Fruit fly (Drosophila melanogaster) whole organism, embryonic: ENCODE data around the gene CG31287.
A peak's percentile ranks its signal among the peaks of the same experiment; 100 is the strongest.

Source experiments
- Atf3 ChIP-seq: fragments of 200-800 bp; sonication (Bioruptor generic); optimal IDR thresholded peaks from 3 replicates; lab custom pipeline; 2016; ENCODE audit warnings: missing biosample characterization, missing genetic modification characterization
- B-H2 ChIP-seq: fragments of 200-800 bp; sonication (Bioruptor generic); optimal IDR thresholded peaks from 2 replicates; lab custom pipeline; 2018; ENCODE audit warnings: missing biosample characterization, mild to moderate bottlenecking, missing genetic modification characterization
- Bgb ChIP-seq: fragments of 200-800 bp; sonication (Bioruptor generic); IDR thresholded peaks from 2 replicates; pipeline ENCODE4 v1.3.6; 2022; ENCODE audit warnings: missing biosample characterization, missing genetic modification characterization; ENCODE audit not compliant: partially characterized antibody
- Blimp-1 ChIP-seq: fragments of 200-800 bp; sonication (Bioruptor generic); optimal IDR thresholded peaks from 3 replicates; lab custom pipeline; 2018; ENCODE audit warnings: missing biosample characterization, missing genetic modification characterization, mild to moderate bottlenecking, moderate library complexity, missing genetic modification reagents
- CG10209 ChIP-seq: fragments of 200-800 bp; sonication (Bioruptor generic); optimal IDR thresholded peaks from 3 replicates; lab custom pipeline; 2017; ENCODE audit warnings: missing biosample characterization, mild to moderate bottlenecking, missing genetic modification characterization, missing genetic modification reagents
- CG10267 ChIP-seq: fragments of 200-800 bp; sonication (Bioruptor generic); optimal IDR thresholded peaks from 2 replicates; lab custom pipeline; 2018; ENCODE audit warnings: missing biosample characterization, mild to moderate bottlenecking, missing genetic modification characterization, moderate library complexity
- CG10431 ChIP-seq: fragments of 200-800 bp; sonication (Bioruptor generic); optimal IDR thresholded peaks from 3 replicates; lab custom pipeline; 2018; ENCODE audit warnings: missing biosample characterization, mild to moderate bottlenecking, missing genetic modification characterization
- CG10959 ChIP-seq: fragments of 200-800 bp; sonication (Bioruptor generic); IDR thresholded peaks from 2 replicates; pipeline ENCODE4 v1.3.6; 2022; ENCODE audit warnings: missing biosample characterization, missing genetic modification characterization
- CG12219 ChIP-seq: fragments of 200-800 bp; sonication (Bioruptor generic); optimal IDR thresholded peaks from 3 replicates; lab custom pipeline; 2018; ENCODE audit warnings: missing biosample characterization, mild to moderate bottlenecking, missing genetic modification characterization
- CG15073 ChIP-seq: fragments of 200-800 bp; sonication (Bioruptor generic); optimal IDR thresholded peaks from 2 replicates; lab custom pipeline; 2016; ENCODE audit warnings: missing biosample characterization, missing genetic modification characterization
- CG17829 ChIP-seq: fragments of 200-800 bp; optimal IDR thresholded peaks from 2 replicates; lab custom pipeline; 2019; ENCODE audit warnings: missing biosample characterization, mild to moderate bottlenecking, missing genetic modification characterization, moderate library complexity
- CG18764 ChIP-seq: fragments of 200-800 bp; sonication (Bioruptor generic); optimal IDR thresholded peaks from 3 replicates; lab custom pipeline; 2016; ENCODE audit warnings: missing biosample characterization, missing genetic modification characterization
- CG2120 ChIP-seq: fragments of 200-800 bp; sonication (Bioruptor generic); optimal IDR thresholded peaks from 3 replicates; lab custom pipeline; 2016; ENCODE audit warnings: missing biosample characterization, missing genetic modification characterization
- CG2712 ChIP-seq: fragments of 200-800 bp; optimal IDR thresholded peaks from 3 replicates; lab custom pipeline; 2019; ENCODE audit warnings: missing biosample characterization, mild to moderate bottlenecking, missing genetic modification characterization, moderate library complexity
- CG30431 ChIP-seq: fragments of 200-800 bp; sonication (Bioruptor generic); optimal IDR thresholded peaks from 2 replicates; lab custom pipeline; 2017; ENCODE audit warnings: missing biosample characterization, missing genetic modification characterization
- CG32772 ChIP-seq: fragments of 200-800 bp; sonication (Bioruptor generic); IDR thresholded peaks from 2 replicates; pipeline ENCODE4 v1.3.6; 2022; ENCODE audit warnings: missing biosample characterization, missing genetic modification characterization
- CG3838 ChIP-seq: fragments of 200-800 bp; sonication (Bioruptor generic); optimal IDR thresholded peaks from 3 replicates; lab custom pipeline; 2016; ENCODE audit warnings: missing biosample characterization, missing genetic modification characterization
- CG4707 ChIP-seq: fragments of 200-800 bp; sonication (Bioruptor generic); optimal IDR thresholded peaks from 2 replicates; lab custom pipeline; 2018; ENCODE audit warnings: missing biosample characterization, mild to moderate bottlenecking, missing genetic modification characterization, moderate library complexity
- CG4820 ChIP-seq: fragments of 200-800 bp; sonication (Bioruptor generic); optimal IDR thresholded peaks from 3 replicates; lab custom pipeline; 2016; ENCODE audit warnings: missing biosample characterization, missing genetic modification characterization
- CG8089 ChIP-seq: fragments of 200-800 bp; sonication (Bioruptor generic); optimal IDR thresholded peaks from 3 replicates; lab custom pipeline; 2016; ENCODE audit warnings: missing biosample characterization, missing genetic modification characterization
- CG9797 ChIP-seq: fragments of 200-800 bp; sonication (Bioruptor generic); optimal IDR thresholded peaks from 3 replicates; lab custom pipeline; 2018; ENCODE audit warnings: missing biosample characterization, mild to moderate bottlenecking, missing genetic modification characterization
- Camta ChIP-seq: fragments of 200-800 bp; sonication (Bioruptor generic); optimal IDR thresholded peaks from 2 replicates; lab custom pipeline; 2016; ENCODE audit warnings: missing biosample characterization, missing genetic modification characterization
- Eip74EF ChIP-seq, 2 experiments: fragments of 200-800 bp in 1 of 2; fragments of >200 bp in 1 of 2; sonication (Bioruptor generic) in 1 of 2; optimal IDR thresholded peaks; 2 replicates each; lab custom pipeline; 2017 to 2019; ENCODE audit warnings: missing biosample characterization in 2 of 2, missing genetic modification characterization in 2 of 2, mild to moderate bottlenecking in 1 of 2, moderate library complexity in 1 of 2
- Gsc ChIP-seq: fragments of 200-800 bp; sonication (Bioruptor generic); IDR thresholded peaks from 2 replicates; pipeline ENCODE4 v1.3.6; 2022; ENCODE audit warnings: missing biosample characterization, missing genetic modification characterization
- Lim3 ChIP-seq: fragments of 200-800 bp; sonication (Bioruptor generic); IDR thresholded peaks from 2 replicates; pipeline ENCODE4 v1.3.6; 2022; ENCODE audit warnings: missing biosample characterization, missing genetic modification characterization
- NfI ChIP-seq: fragments of 200-800 bp; sonication (Bioruptor generic); optimal IDR thresholded peaks from 3 replicates; lab custom pipeline; 2018; ENCODE audit warnings: missing biosample characterization, mild to moderate bottlenecking, missing genetic modification characterization, moderate library complexity
- ac ChIP-seq: fragments of 200-800 bp; sonication (Bioruptor generic); optimal IDR thresholded peaks from 3 replicates; lab custom pipeline; 2017; ENCODE audit warnings: missing biosample characterization, mild to moderate bottlenecking, missing genetic modification characterization
- bowl ChIP-seq: fragments of 200-800 bp; sonication (Bioruptor generic); IDR thresholded peaks from 2 replicates; pipeline ENCODE4 v1.3.6; 2022; ENCODE audit warnings: missing biosample characterization, missing genetic modification characterization
- chinmo ChIP-seq: fragments of 200-800 bp; sonication (Bioruptor generic); IDR thresholded peaks from 4 replicates; pipeline ENCODE4 v1.3.6; 2022; ENCODE audit warnings: missing biosample characterization, missing genetic modification characterization; ENCODE audit not compliant: partially characterized antibody
- corto ChIP-seq: fragments of 200-800 bp; sonication (Bioruptor generic); optimal IDR thresholded peaks from 2 replicates; lab custom pipeline; 2016; ENCODE audit warnings: missing biosample characterization, mild to moderate bottlenecking, missing genetic modification characterization, moderate library complexity
- danr ChIP-seq: fragments of 200-800 bp; sonication (Bioruptor generic); IDR thresholded peaks from 2 replicates; pipeline ENCODE4 v1.3.6; 2022; ENCODE audit warnings: missing biosample characterization, missing genetic modification characterization
- esg ChIP-seq: fragments of 200-800 bp; sonication (Bioruptor generic); conservative IDR thresholded peaks from 2 replicates; pipeline ENCODE4 v1.3.6; 2022; ENCODE audit warnings: missing biosample characterization, missing genetic modification characterization
- gro ChIP-seq: fragments of 200-800 bp; sonication (Bioruptor generic); optimal IDR thresholded peaks from 2 replicates; lab custom pipeline; 2016; ENCODE audit warnings: missing biosample characterization, missing genetic modification characterization
- hth ChIP-seq: fragments of >200 bp; optimal IDR thresholded peaks from 2 replicates; lab custom pipeline; 2017; ENCODE audit warnings: inconsistent platforms
- jumu ChIP-seq: fragments of 200-800 bp; sonication (Bioruptor generic); optimal IDR thresholded peaks from 3 replicates; lab custom pipeline; 2016; ENCODE audit warnings: missing biosample characterization, missing genetic modification characterization
- klu ChIP-seq: fragments of 200-800 bp; sonication (Bioruptor generic); IDR thresholded peaks from 2 replicates; pipeline ENCODE4 v1.3.6; 2022; ENCODE audit warnings: missing biosample characterization, missing genetic modification characterization
- lola ChIP-seq, 3 experiments: fragments of >200 bp in 2 of 3; fragments of 200-800 bp in 1 of 3; sonication (Bioruptor generic) in 1 of 3; optimal IDR thresholded peaks; 2 replicates each; lab custom pipeline; 2017 to 2019; ENCODE audit warnings: missing biosample characterization in 3 of 3, missing genetic modification characterization in 3 of 3, mild to moderate bottlenecking in 1 of 3, moderate library complexity in 1 of 3
- otp ChIP-seq: fragments of 200-800 bp; sonication (Bioruptor generic); IDR thresholded peaks from 3 replicates; pipeline ENCODE4, ENCODE4 v1.3.6; 2022; ENCODE audit warnings: missing biosample characterization, missing genetic modification characterization
- pho ChIP-seq: fragments of 200-800 bp; sonication (Bioruptor generic); optimal IDR thresholded peaks from 2 replicates; lab custom pipeline; 2016; ENCODE audit warnings: missing biosample characterization, missing genetic modification characterization
- phol ChIP-seq: fragments of 200-800 bp; sonication (Bioruptor generic); optimal IDR thresholded peaks from 3 replicates; lab custom pipeline; 2018; ENCODE audit warnings: missing biosample characterization, mild to moderate bottlenecking, missing genetic modification characterization, moderate library complexity
- pnt ChIP-seq: fragments of 200-800 bp; sonication (Bioruptor generic); optimal IDR thresholded peaks from 3 replicates; lab custom pipeline; 2016; ENCODE audit warnings: missing biosample characterization, missing genetic modification characterization
- pum ChIP-seq: fragments of 200-800 bp; sonication (Bioruptor generic); optimal IDR thresholded peaks from 2 replicates; lab custom pipeline; 2016; ENCODE audit warnings: missing biosample characterization, missing genetic modification characterization
- pzg ChIP-seq: fragments of 200-800 bp; sonication (Bioruptor generic); optimal IDR thresholded peaks from 3 replicates; lab custom pipeline; 2018; ENCODE audit warnings: missing biosample characterization, mild to moderate bottlenecking, missing genetic modification characterization, moderate library complexity
- sens-2 ChIP-seq: fragments of 200-800 bp; sonication (Bioruptor generic); IDR thresholded peaks from 2 replicates; pipeline ENCODE4 v1.3.6; 2022; ENCODE audit warnings: missing biosample characterization, missing genetic modification characterization
- sob ChIP-seq: fragments of 200-800 bp; sonication (Bioruptor generic); IDR thresholded peaks from 2 replicates; pipeline ENCODE4 v1.3.6; 2022; ENCODE audit warnings: missing biosample characterization, missing genetic modification characterization
- toy ChIP-seq: fragments of 200-800 bp; sonication (Bioruptor generic); IDR thresholded peaks from 2 replicates; pipeline ENCODE4 v1.3.6; 2022; ENCODE audit warnings: missing biosample characterization, missing genetic modification characterization
- ttk ChIP-seq: fragments of 200-800 bp; sonication (Bioruptor generic); IDR thresholded peaks from 2 replicates; pipeline ENCODE4 v2.1.2; 2022; ENCODE audit warnings: missing biosample characterization, missing genetic modification characterization
- twi ChIP-seq: fragments of 200-800 bp; optimal IDR thresholded peaks from 2 replicates; lab custom pipeline; 2019; ENCODE audit warnings: missing biosample characterization, mild to moderate bottlenecking, missing genetic modification characterization, moderate library complexity
- tx ChIP-seq: fragments of 200-800 bp; sonication (Bioruptor generic); optimal IDR thresholded peaks from 2 replicates; lab custom pipeline; 2016; ENCODE audit warnings: missing biosample characterization, missing genetic modification characterization
- wor ChIP-seq: fragments of 200-800 bp; sonication (Bioruptor generic); IDR thresholded peaks from 2 replicates; pipeline ENCODE4 v1.3.6; 2022; ENCODE audit warnings: missing biosample characterization, missing genetic modification characterization

CG31287 gene

DNA sequence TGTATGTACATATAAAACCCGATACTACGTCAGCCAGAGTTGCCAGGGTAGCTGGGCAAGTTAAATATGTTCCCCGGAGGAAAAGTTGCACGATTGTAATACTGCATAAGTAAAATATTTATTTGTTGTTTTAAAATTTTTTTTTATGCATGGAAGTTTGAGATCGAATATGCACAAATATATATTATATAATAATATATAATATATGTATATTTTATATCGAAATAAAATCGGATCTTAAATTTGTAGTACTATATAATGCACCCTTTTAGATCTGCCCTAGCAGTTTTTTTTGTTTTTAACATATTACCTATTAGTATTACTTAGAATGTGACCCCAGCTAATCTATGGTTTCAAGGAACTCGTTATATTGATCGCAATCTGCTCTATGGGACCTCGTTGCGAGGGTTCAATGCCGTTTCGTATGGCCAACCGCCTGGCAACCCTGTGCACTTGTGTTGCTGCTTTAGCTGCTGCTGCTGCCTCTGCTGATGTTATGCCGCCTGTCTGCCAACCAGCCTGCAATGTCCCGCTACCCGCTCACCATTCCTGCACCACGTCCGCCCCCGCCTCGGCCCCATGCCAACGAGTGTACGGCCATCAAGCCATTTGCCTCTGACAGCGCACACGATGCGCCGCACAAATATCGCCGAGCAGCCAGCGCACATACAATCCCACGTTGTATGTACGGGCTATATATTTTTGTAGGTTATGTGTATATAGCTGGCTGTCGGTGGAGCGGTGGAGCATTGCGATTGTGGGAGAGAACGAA lies 33.0 kb downstream of the CG31287 start (continued):
- TF ChIP-seq pnt (GFP tag; lab: Kevin White, UChicago): peak; percentile 8
- peak; percentile 6 for TF ChIP-seq CG9797 (GFP tag; lab: Kevin White, UChicago)
- TF ChIP-seq gro (GFP tag; lab: Kevin White, UChicago): peak; percentile 78
- TF ChIP-seq CG10431: peak; percentile 95
- peak in 1 of 3 experiments; percentile 98 for TF ChIP-seq lola (GFP tag; optimal IDR thresholded peaks at IDR 0.05; lab: Kevin White, UChicago)
- TF ChIP-seq CG32772: no peak
- TF ChIP-seq CG10209 (GFP tag; lab: Kevin White, UChicago): peak; percentile 77
- TF ChIP-seq twi (tag; lab: Kevin White, UChicago): peak; percentile 86
- TF ChIP-seq pzg (GFP tag; lab: Kevin White, UChicago): no peak
- no peak for TF ChIP-seq hth
- peak; percentile 68 for TF ChIP-seq CG2120 (GFP tag; lab: Kevin White, UChicago)
- no peak for TF ChIP-seq klu (GFP tag; lab: Robert Waterston, UW)
- no peak for TF ChIP-seq Lim3
- TF ChIP-seq corto: no peak
- TF ChIP-seq CG8089 (GFP tag; lab: Kevin White, UChicago): peak; percentile 38
- peak; percentile 94 for TF ChIP-seq CG2712 (tag; lab: Kevin White, UChicago)
- no peak for TF ChIP-seq toy (GFP tag; lab: Robert Waterston, UW)
- TF ChIP-seq NfI (GFP tag; lab: Kevin White, UChicago): peak; percentile 92
- no peak for TF ChIP-seq chinmo (GFP tag; lab: Robert Waterston, UW)
- TF ChIP-seq sens-2 (GFP tag; lab: Robert Waterston, UW): no peak
- TF ChIP-seq phol (tag; lab: Kevin White, UChicago): peak; percentile 95
- TF ChIP-seq tx (GFP tag; lab: Kevin White, UChicago): peak; percentile 62
- no peak for TF ChIP-seq CG15073 (GFP tag; lab: Kevin White, UChicago)
- TF ChIP-seq CG30431: peak; percentile 94
- no peak for TF ChIP-seq danr (GFP tag; lab: Robert Waterston, UW)
- no peak for TF ChIP-seq CG4707 (GFP tag; lab: Kevin White, UChicago)
- peak; percentile 72 for TF ChIP-seq CG4820 (GFP tag; lab: Kevin White, UChicago)
- TF ChIP-seq bowl (GFP tag; lab: Robert Waterston, UW): no peak
- peak; percentile 50 for TF ChIP-seq B-H2
- TF ChIP-seq sob (GFP tag; lab: Robert Waterston, UW): no peak
- peak; percentile 90 for TF ChIP-seq CG10267 (tag; lab: Kevin White, UChicago)
- no peak for TF ChIP-seq wor (GFP tag; lab: Robert Waterston, UW)
- no peak for TF ChIP-seq CG10959 (GFP tag; lab: Robert Waterston, UW)
- TF ChIP-seq Bgb (GFP tag; lab: Robert Waterston, UW): no peak
- TF ChIP-seq Camta (GFP tag; lab: Kevin White, UChicago): peak; percentile 37
- TF ChIP-seq Eip74EF (GFP tag; optimal IDR thresholded peaks at IDR 0.05; lab: Kevin White, UChicago): peak in 1 of 2 experiments; percentile 89
- peak; percentile 75 for TF ChIP-seq Blimp-1 (GFP tag; lab: Kevin White, UChicago)
- peak; percentile 79 for TF ChIP-seq ac
- TF ChIP-seq Atf3 (GFP tag; lab: Kevin White, UChicago): peak; percentile 61
- peak; percentile 75 for TF ChIP-seq CG18764 (GFP tag; lab: Kevin White, UChicago)
- no peak for TF ChIP-seq Gsc
- peak; percentile 38 for TF ChIP-seq pum (GFP tag; lab: Kevin White, UChicago)
- TF ChIP-seq pho (GFP tag; lab: Kevin White, UChicago): no peak
- no peak for TF ChIP-seq otp (GFP tag; lab: Robert Waterston, UW)
- TF ChIP-seq ttk (GFP tag; lab: Robert Waterston, UW): no peak
- no peak for TF ChIP-seq esg
- TF ChIP-seq CG12219 (GFP tag; lab: Kevin White, UChicago): peak; percentile 52
- peak; percentile 88 for TF ChIP-seq CG17829 (tag; lab: Kevin White, UChicago)
- no peak for TF ChIP-seq CG3838 (GFP tag; lab: Kevin White, UChicago)
- TF ChIP-seq jumu (GFP tag; lab: Kevin White, UChicago): peak; percentile 49
